Worm (Caenorhabditis elegans) whole organism, young adult: ENCODE results near the gene C05C10.3.

Source experiments
- C17E4.6 ChIP-seq: fragments of 200-800 bp; sonication (Bioruptor generic); IDR thresholded peaks from 2 replicates; pipeline ENCODE4 v1.3.6; 2022; ENCODE audit warnings: missing genetic modification reagents, missing genetic modification characterization, missing compliant biosample characterization
- D2030.7 ChIP-seq: fragments of 200-800 bp; sonication (Bioruptor generic); IDR thresholded peaks from 2 replicates; pipeline ENCODE4 v1.3.6; 2022; ENCODE audit warnings: missing genetic modification reagents, missing genetic modification characterization, missing compliant biosample characterization
- F33H1.4 ChIP-seq: fragments of 200-800 bp; sonication (Bioruptor generic); IDR thresholded peaks from 2 replicates; pipeline ENCODE4 v1.3.6; 2022; ENCODE audit warnings: missing genetic modification reagents, missing genetic modification characterization, missing compliant biosample characterization
- F39B2.1 ChIP-seq: fragments of 200-800 bp; sonication (Bioruptor generic); IDR thresholded peaks from 2 replicates; pipeline ENCODE4 v1.3.6; 2022; ENCODE audit warnings: missing genetic modification reagents, missing genetic modification characterization, missing compliant biosample characterization
- F52B5.7 ChIP-seq: sonication (generic microtip); optimal IDR thresholded peaks from 2 replicates; lab custom pipeline; 2016; ENCODE audit warnings: mild to moderate bottlenecking, missing genetic modification characterization, missing compliant biosample characterization
- K12H6.12 ChIP-seq: fragments of 200-800 bp; sonication (Bioruptor generic); optimal IDR thresholded peaks from 2 replicates; lab custom pipeline; 2018; ENCODE audit warnings: mild to moderate bottlenecking, missing genetic modification characterization, missing compliant biosample characterization
- T07F8.4 ChIP-seq: sonication (generic microtip); optimal IDR thresholded peaks from 2 replicates; lab custom pipeline; 2016; ENCODE audit warnings: mild to moderate bottlenecking, missing genetic modification characterization, moderate library complexity, missing compliant biosample characterization
- Y53F4B.3 ChIP-seq: fragments of 200-800 bp; sonication (Bioruptor generic); IDR thresholded peaks from 2 replicates; pipeline ENCODE4 v1.3.6; 2022; ENCODE audit warnings: missing genetic modification reagents, missing genetic modification characterization, missing compliant biosample characterization
- Y67H2A.10 ChIP-seq: fragments of 200-800 bp; sonication (Bioruptor generic); conservative IDR thresholded peaks from 2 replicates; pipeline ENCODE4 v1.3.6; 2022; ENCODE audit warnings: missing genetic modification reagents, missing genetic modification characterization, missing compliant biosample characterization
- ZK185.1 ChIP-seq: sonication (generic microtip); optimal IDR thresholded peaks from 2 replicates; lab custom pipeline; 2016; ENCODE audit warnings: mild to moderate bottlenecking, missing genetic modification characterization, missing compliant biosample characterization; ENCODE audit not compliant: poor library complexity, severe bottlenecking
- atf-7 ChIP-seq: sonication (generic microtip); optimal IDR thresholded peaks from 2 replicates; lab custom pipeline; 2017; ENCODE audit warnings: mild to moderate bottlenecking, missing genetic modification characterization, missing compliant biosample characterization
- attf-3 ChIP-seq: fragments of 200-800 bp; sonication (Bioruptor generic); conservative IDR thresholded peaks from 2 replicates; pipeline ENCODE4 v1.3.6; 2022; ENCODE audit warnings: missing genetic modification reagents, missing genetic modification characterization, missing compliant biosample characterization
- attf-5 ChIP-seq: fragments of 200-800 bp; sonication (Bioruptor generic); optimal IDR thresholded peaks from 2 replicates; lab custom pipeline; 2018; ENCODE audit warnings: mild to moderate bottlenecking, missing genetic modification characterization, missing compliant biosample characterization
- cebp-1 ChIP-seq, 2 experiments: fragments of 200-800 bp in 1 of 2; sonication (Bioruptor generic) in 1 of 2; sonication (generic microtip) in 1 of 2; IDR thresholded peaks in 1 of 2; optimal IDR thresholded peaks in 1 of 2; 2 replicates each; pipeline versions ENCODE4 v1.3.6 to Lab custom; 2017 to 2022; ENCODE audit warnings: missing compliant biosample characterization in 2 of 2, missing genetic modification characterization in 2 of 2, mild to moderate bottlenecking in 1 of 2, missing genetic modification reagents in 1 of 2, moderate library complexity in 1 of 2
- ceh-27 ChIP-seq: fragments of 200-800 bp; sonication (Bioruptor generic); optimal IDR thresholded peaks from 2 replicates; lab custom pipeline; 2018; ENCODE audit warnings: mild to moderate bottlenecking, missing genetic modification characterization, moderate library complexity, missing compliant biosample characterization
- ceh-91 ChIP-seq: fragments of 200-800 bp; sonication (Bioruptor generic); IDR thresholded peaks from 2 replicates; pipeline ENCODE4 v1.3.6; 2022; ENCODE audit warnings: missing genetic modification reagents, missing genetic modification characterization, missing compliant biosample characterization
- die-1 ChIP-seq: sonication (generic microtip); optimal IDR thresholded peaks from 2 replicates; lab custom pipeline; 2016; ENCODE audit warnings: missing genotype, mild to moderate bottlenecking, missing genetic modification characterization, missing compliant biosample characterization
- dox-1 ChIP-seq: fragments of 200-800 bp; sonication (Bioruptor generic); IDR thresholded peaks from 2 replicates; pipeline ENCODE4 v1.3.6; 2022; ENCODE audit warnings: missing genetic modification reagents, missing genetic modification characterization, missing compliant biosample characterization
- dpl-1 ChIP-seq: fragments of 150-350 bp; optimal IDR thresholded peaks from 2 replicates; lab custom pipeline; 2014; ENCODE audit warnings: missing biosample characterization, missing genetic modification reagents, missing genetic modification characterization
- efl-1 ChIP-seq: fragments of 150-350 bp; optimal IDR thresholded peaks from 2 replicates; lab custom pipeline; 2014; ENCODE audit warnings: missing biosample characterization, missing genetic modification reagents, missing genetic modification characterization
- ekl-4 ChIP-seq: fragments of 200-800 bp; sonication (Bioruptor generic); IDR thresholded peaks from 2 replicates; pipeline ENCODE4 v1.3.6; 2022; ENCODE audit warnings: missing genetic modification reagents, missing genetic modification characterization, missing compliant biosample characterization
- ets-4 ChIP-seq: fragments of 200-800 bp; sonication (Bioruptor generic); optimal IDR thresholded peaks from 2 replicates; lab custom pipeline; 2018; ENCODE audit warnings: mild to moderate bottlenecking, missing genetic modification characterization, missing compliant biosample characterization
- fkh-3 ChIP-seq: sonication (generic microtip); optimal IDR thresholded peaks from 2 replicates; lab custom pipeline; 2016; ENCODE audit warnings: mild to moderate bottlenecking, missing genetic modification characterization, missing compliant biosample characterization
- gei-17 ChIP-seq: fragments of 200-800 bp; sonication (Bioruptor generic); optimal IDR thresholded peaks from 2 replicates; lab custom pipeline; 2018; ENCODE audit warnings: mild to moderate bottlenecking, missing genetic modification characterization, missing compliant biosample characterization
- lag-1 ChIP-seq: fragments of 200-800 bp; sonication (Bioruptor generic); IDR thresholded peaks from 2 replicates; pipeline ENCODE4 v1.3.6; 2022; ENCODE audit warnings: missing genetic modification reagents, missing genetic modification characterization, missing compliant biosample characterization
- let-607 ChIP-seq, 2 experiments: fragments of 200-800 bp in 1 of 2; sonication (Bioruptor generic) in 1 of 2; sonication (generic microtip) in 1 of 2; optimal IDR thresholded peaks; 2 replicates each; lab custom pipeline; 2016 to 2018; ENCODE audit warnings: mild to moderate bottlenecking in 2 of 2, missing compliant biosample characterization in 2 of 2, missing genetic modification characterization in 2 of 2, moderate library complexity in 2 of 2, missing genotype in 1 of 2
- lin-26 ChIP-seq: fragments of 200-800 bp; sonication (Bioruptor generic); IDR thresholded peaks from 2 replicates; pipeline ENCODE4 v1.3.6; 2022; ENCODE audit warnings: missing genetic modification reagents, missing genetic modification characterization, missing compliant biosample characterization
- lin-35 ChIP-seq, 3 experiments: fragments of 150-350 bp in 2 of 3; sonication (generic microtip) in 1 of 3; optimal IDR thresholded peaks; 2 replicates each; lab custom pipeline; 2014 to 2018; ENCODE audit warnings: missing biosample characterization in 3 of 3, missing genetic modification characterization in 3 of 3, missing genetic modification reagents in 3 of 3
- lir-1 ChIP-seq: fragments of 200-800 bp; sonication (Bioruptor generic); conservative IDR thresholded peaks from 2 replicates; pipeline ENCODE4 v1.3.6; 2022; ENCODE audit warnings: missing genetic modification reagents, missing genetic modification characterization, missing compliant biosample characterization
- lsy-27 ChIP-seq: sonication (generic microtip); optimal IDR thresholded peaks from 2 replicates; lab custom pipeline; 2017; ENCODE audit warnings: missing genetic modification characterization, mild to moderate bottlenecking, missing compliant biosample characterization, antibody characterized with exemption, missing genotype, borderline replicate concordance; ENCODE audit not compliant: insufficient read depth
- madf-10 ChIP-seq: sonication (generic microtip); optimal IDR thresholded peaks from 2 replicates; lab custom pipeline; 2016; ENCODE audit warnings: mild to moderate bottlenecking, missing genetic modification characterization, missing compliant biosample characterization
- madf-6 ChIP-seq: fragments of 200-800 bp; sonication (Bioruptor generic); IDR thresholded peaks from 2 replicates; pipeline ENCODE4 v1.3.6; 2022; ENCODE audit warnings: missing genetic modification reagents, missing genetic modification characterization, missing compliant biosample characterization
- madf-8 ChIP-seq: fragments of 200-800 bp; sonication (Bioruptor generic); conservative IDR thresholded peaks from 2 replicates; pipeline ENCODE4 v1.3.6; 2022; ENCODE audit warnings: missing genetic modification reagents, missing genetic modification characterization, missing compliant biosample characterization
- mxl-1 ChIP-seq: sonication (generic microtip); optimal IDR thresholded peaks from 2 replicates; lab custom pipeline; 2016; ENCODE audit warnings: missing genetic modification characterization, missing compliant biosample characterization
- nfya-1 ChIP-seq: sonication (generic microtip); optimal IDR thresholded peaks from 2 replicates; lab custom pipeline; 2017; ENCODE audit warnings: antibody characterized with exemption, missing compliant biosample characterization, missing genetic modification characterization, borderline replicate concordance; ENCODE audit not compliant: insufficient read depth
- nhr-120 ChIP-seq: fragments of 200-800 bp; sonication (Bioruptor generic); IDR thresholded peaks from 2 replicates; pipeline ENCODE4 v1.3.6; 2022; ENCODE audit warnings: missing genetic modification characterization, missing compliant biosample characterization
- rpc-1 ChIP-seq, 2 experiments: fragments of 150-350 bp in 1 of 2; sonication (generic microtip) in 1 of 2; optimal IDR thresholded peaks; 2 replicates each; lab custom pipeline; 2014 to 2018; ENCODE audit warnings: missing biosample characterization in 1 of 2, missing genetic modification characterization in 1 of 2, missing genetic modification reagents in 1 of 2, missing genotype in 1 of 2
- snpc-1.1 ChIP-seq: sonication (generic microtip); optimal IDR thresholded peaks from 2 replicates; lab custom pipeline; 2017; ENCODE audit warnings: missing genetic modification characterization, mild to moderate bottlenecking, missing compliant biosample characterization, antibody characterized with exemption, moderate library complexity, missing genotype, missing genetic modification reagents; ENCODE audit not compliant: insufficient read depth
- snpc-1.3 ChIP-seq: sonication (generic microtip); optimal IDR thresholded peaks from 2 replicates; lab custom pipeline; 2017; ENCODE audit warnings: missing genetic modification characterization, mild to moderate bottlenecking, missing compliant biosample characterization, antibody characterized with exemption, moderate library complexity, missing genotype, missing genetic modification reagents; ENCODE audit not compliant: insufficient read depth
- snpc-4 ChIP-seq, 5 experiments: fragments of 150-350 bp in 1 of 5; sonication (generic microtip) in 4 of 5; optimal IDR thresholded peaks; 2 replicates each; lab custom pipeline; 2014 to 2018; ENCODE audit warnings: missing genetic modification characterization in 5 of 5, missing biosample characterization in 3 of 5, antibody characterized with exemption in 2 of 5, mild to moderate bottlenecking in 2 of 5, missing compliant biosample characterization in 2 of 5, missing genotype in 2 of 5, moderate library complexity in 2 of 5, missing genetic modification reagents in 1 of 5
- sptf-2 ChIP-seq: fragments of 200-800 bp; sonication (Bioruptor generic); optimal IDR thresholded peaks from 2 replicates; lab custom pipeline; 2018; ENCODE audit warnings: mild to moderate bottlenecking, missing genetic modification characterization, missing compliant biosample characterization
- unc-130 ChIP-seq: sonication (generic microtip); optimal IDR thresholded peaks from 2 replicates; lab custom pipeline; 2016; ENCODE audit warnings: missing genetic modification reagents, missing genetic modification characterization, missing compliant biosample characterization
- ztf-6 ChIP-seq: fragments of 200-800 bp; sonication (Bioruptor generic); IDR thresholded peaks from 2 replicates; pipeline ENCODE4 v1.3.6; 2022; ENCODE audit warnings: missing genetic modification reagents, missing genetic modification characterization, missing compliant biosample characterization

The C05C10.3 gene

DNA sequence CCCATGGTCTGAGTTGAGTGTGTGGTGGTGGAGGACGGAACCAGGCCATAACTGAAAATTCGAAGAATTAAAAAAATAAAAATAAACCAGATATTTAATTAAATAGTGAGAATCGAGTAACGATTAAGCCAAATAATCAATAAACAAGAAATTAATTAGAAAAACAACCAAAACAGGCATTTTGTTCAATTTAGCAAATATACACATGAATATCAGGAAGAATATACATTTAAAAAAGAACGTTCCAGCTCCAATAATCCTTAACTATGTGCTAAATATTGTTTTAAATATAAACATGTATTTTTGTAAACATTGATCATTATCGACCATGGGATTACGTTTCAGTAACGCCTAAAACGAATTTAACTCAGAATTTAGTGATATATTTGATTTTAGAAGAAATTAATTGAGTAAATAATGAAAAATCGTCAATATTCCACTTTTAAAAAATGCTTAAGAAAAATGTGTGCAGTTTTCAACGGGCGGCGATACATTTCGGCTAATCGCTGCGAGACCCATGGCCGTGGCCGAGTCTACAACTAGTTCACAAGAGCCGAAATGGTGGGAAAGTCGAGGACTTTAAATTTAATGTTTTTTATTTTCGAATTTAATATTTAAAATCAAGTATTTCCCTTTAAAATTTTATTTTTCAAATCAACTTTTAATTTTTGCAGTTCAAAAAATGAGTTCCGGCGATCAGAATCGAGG is 31.5 kb upstream of the C05C10.3 start, which contains the start of the genes R53.4 and psf-1 (continued):
- TF ChIP-seq F52B5.7 (tag; lab: Kevin White, UChicago): no peak
- 0 out of 2 replicates have a peak, but pooled peaks have one; percentile 32 for TF ChIP-seq lir-1 (GFP tag; lab: Robert Waterston, UW)
- TF ChIP-seq lsy-27 (tag; lab: Kevin White, UChicago): no peak
- no peak for TF ChIP-seq snpc-4 (GFP tag; optimal IDR thresholded peaks at IDR 0.05; lab: Kevin White, UChicago)
- peak in 2 of 4 experiments; percentile 10 to 31 for TF ChIP-seq snpc-4 (tag; optimal IDR thresholded peaks at IDR 0.05; lab: Kevin White, UChicago)
- TF ChIP-seq ZK185.1 (tag; lab: Kevin White, UChicago): peak; percentile 78
- peak; percentile 52 for TF ChIP-seq unc-130 (GFP tag; lab: Kevin White, UChicago)
- peak; percentile 62 for TF ChIP-seq madf-6
- TF ChIP-seq attf-5: peak; percentile 59
- no peak for TF ChIP-seq nhr-120 (GFP tag; lab: Robert Waterston, UW)
- peak; percentile 41 for TF ChIP-seq snpc-1.3 (tag; lab: Kevin White, UChicago)
- TF ChIP-seq efl-1 (GFP tag; lab: Kevin White, UChicago): peak; percentile 46
- TF ChIP-seq madf-8 (GFP tag; lab: Robert Waterston, UW): peak; percentile 19; the same call in 1 of the 2 replicates
- TF ChIP-seq dpl-1 (GFP tag; lab: Kevin White, UChicago): peak; percentile 57
- TF ChIP-seq mxl-1 (tag; lab: Kevin White, UChicago): no peak
- TF ChIP-seq madf-10 (tag; lab: Kevin White, UChicago): peak; percentile 4
- peak; percentile 88 for TF ChIP-seq F33H1.4
- no peak for TF ChIP-seq rpc-1 (optimal IDR thresholded peaks at IDR 0.05; lab: Kevin White, UChicago)
- no peak for TF ChIP-seq rpc-1 (tag; optimal IDR thresholded peaks at IDR 0.05; lab: Kevin White, UChicago)
- peak; percentile 60; the same call in 1 of the 2 replicates for TF ChIP-seq attf-3 (GFP tag; lab: Robert Waterston, UW)
- TF ChIP-seq ceh-27: peak; percentile 76
- TF ChIP-seq lin-26 (GFP tag; lab: Robert Waterston, UW): 0 out of 2 replicates have a peak, but pooled peaks have one; percentile 15
- TF ChIP-seq Y53F4B.3 (GFP tag; lab: Robert Waterston, UW): no peak
- TF ChIP-seq Y67H2A.10 (GFP tag; lab: Robert Waterston, UW): 0 out of 2 replicates have a peak, but pooled peaks have one; percentile 11
- TF ChIP-seq die-1: no peak
- TF ChIP-seq sptf-2: peak; percentile 29
- peak; percentile 70 for TF ChIP-seq D2030.7 (GFP tag; lab: Robert Waterston, UW)
- TF ChIP-seq let-607 (tag; optimal IDR thresholded peaks at IDR 0.05; lab: Kevin White, UChicago): no peak
- no peak for TF ChIP-seq fkh-3
- no peak for TF ChIP-seq F39B2.1 (GFP tag; lab: Robert Waterston, UW)
- no peak for TF ChIP-seq C17E4.6 (GFP tag; lab: Robert Waterston, UW)
- TF ChIP-seq dox-1 (GFP tag; lab: Robert Waterston, UW): peak; percentile 77
- TF ChIP-seq K12H6.12 (tag; lab: Kevin White, UChicago): no peak
- TF ChIP-seq cebp-1 (GFP tag; IDR thresholded peaks at IDR 0.05; lab: Robert Waterston, UW): no peak
- peak; percentile 37 for TF ChIP-seq cebp-1 (tag; optimal IDR thresholded peaks at IDR 0.05; lab: Kevin White, UChicago)

DNA sequence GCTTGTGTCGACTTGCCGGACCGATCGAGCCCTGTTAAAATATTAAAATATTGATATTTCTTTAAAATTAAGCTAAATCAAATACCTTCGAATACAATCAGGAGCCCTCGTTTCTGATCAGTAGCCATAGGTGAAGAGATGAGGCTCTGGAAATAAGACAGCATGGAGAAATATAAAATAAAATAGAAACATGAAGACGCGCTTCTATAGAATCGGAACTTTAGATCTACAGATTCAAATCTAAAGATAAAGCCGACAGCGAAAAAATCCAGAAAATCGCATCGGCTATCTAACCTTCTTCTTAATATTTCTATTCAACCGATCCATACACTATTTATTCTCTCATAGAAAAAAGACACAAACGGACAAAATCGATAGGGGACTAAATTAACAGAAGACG is 30.3 kb upstream of the C05C10.3 start, which contains the start of gene dtmk-1:
Gene dtmk-1, minus strand, starts transcription at position 146 of the 400 bp plus-strand sequence.
- no peak for TF ChIP-seq snpc-1.3 (tag; lab: Kevin White, UChicago)
- TF ChIP-seq ztf-6 (GFP tag; lab: Robert Waterston, UW): no peak
- no peak for TF ChIP-seq fkh-3
- TF ChIP-seq atf-7 (tag; lab: Kevin White, UChicago): no peak
- no peak for TF ChIP-seq nfya-1 (tag; lab: Kevin White, UChicago)
- peak; percentile 17 for TF ChIP-seq snpc-1.1 (tag; lab: Kevin White, UChicago)
- TF ChIP-seq lin-35 (GFP tag; optimal IDR thresholded peaks at IDR 0.05; lab: Kevin White, UChicago): no peak
- 0 out of 2 replicates have a peak, but pooled peaks have one; percentile 21 for TF ChIP-seq ekl-4 (GFP tag; lab: Robert Waterston, UW)
- no peak for TF ChIP-seq ets-4 (GFP tag; lab: Kevin White, UChicago)
- TF ChIP-seq ceh-91: no peak
- TF ChIP-seq lag-1 (GFP tag; lab: Robert Waterston, UW): no peak
- no peak for TF ChIP-seq T07F8.4 (tag; lab: Kevin White, UChicago)
- TF ChIP-seq gei-17 (GFP tag; lab: Kevin White, UChicago): no peak
- no peak for TF ChIP-seq nhr-120 (GFP tag; lab: Robert Waterston, UW)
- no peak for TF ChIP-seq dpl-1 (GFP tag; lab: Kevin White, UChicago)
